Fruit fly (Drosophila melanogaster): ENCODE results near the gene Ibf2.

Ibf2 gene

DNA sequence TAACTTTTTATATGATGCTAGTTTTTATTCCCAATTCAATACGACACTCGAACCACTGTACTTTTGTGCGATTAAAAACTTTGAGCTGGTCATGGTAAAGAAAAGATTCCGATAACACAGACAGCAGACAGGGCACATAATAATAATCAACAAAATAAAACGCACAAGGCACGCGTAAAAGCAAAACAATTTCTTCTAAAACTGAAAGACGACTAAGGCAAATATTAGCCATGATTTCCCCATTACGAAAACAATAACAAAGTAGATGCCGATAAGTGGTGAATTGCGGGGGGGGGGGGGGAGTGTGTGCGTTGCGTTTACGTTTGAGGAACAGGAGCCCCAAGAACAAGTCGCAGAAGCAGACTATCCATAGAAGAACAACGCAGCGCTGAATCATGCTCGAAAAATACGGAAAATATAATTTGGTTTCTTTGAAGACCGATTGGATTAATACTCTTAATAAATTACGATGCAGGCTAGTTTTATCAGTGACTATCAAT, 23.5 kb downstream of the Ibf2 start (continued):
- no peak for TF ChIP-seq Gug (GFP tag; IDR thresholded peaks at IDR 0.05)
- no peak for TF ChIP-seq vri (GFP tag; optimal IDR thresholded peaks at IDR 0.05)
- TF ChIP-seq salr (GFP tag; optimal IDR thresholded peaks at IDR 0.05): no peak
- TF ChIP-seq fkh (GFP tag; optimal IDR thresholded peaks at IDR 0.05): peak; percentile 60
- no peak for TF ChIP-seq eg (GFP tag; IDR thresholded peaks at IDR 0.05)
- no peak for TF ChIP-seq CG32006 (GFP tag; optimal IDR thresholded peaks at IDR 0.05)
- no peak for TF ChIP-seq fd59A (GFP tag; optimal IDR thresholded peaks at IDR 0.05)
- TF ChIP-seq cyc (GFP tag; optimal IDR thresholded peaks at IDR 0.05): no peak
- TF ChIP-seq Eip93F (GFP tag; optimal IDR thresholded peaks at IDR 0.05): no peak
- no peak for TF ChIP-seq pdm3 (GFP tag; optimal IDR thresholded peaks at IDR 0.05)
- no peak for TF ChIP-seq Lpt (GFP tag; optimal IDR thresholded peaks at IDR 0.05)
- TF ChIP-seq esn (GFP tag; optimal IDR thresholded peaks at IDR 0.05): no peak
- no peak for TF ChIP-seq Sox15 (GFP tag; optimal IDR thresholded peaks at IDR 0.05)
- TF ChIP-seq CG6276 (GFP tag; optimal IDR thresholded peaks at IDR 0.05): no peak
- no peak for TF ChIP-seq fd85E (GFP tag; optimal IDR thresholded peaks at IDR 0.05)
- TF ChIP-seq Eip78C (GFP tag): peak; percentile 5
- no peak for TF ChIP-seq OdsH (GFP tag; optimal IDR thresholded peaks at IDR 0.05)
- no peak for TF ChIP-seq CG34406 (GFP tag; optimal IDR thresholded peaks at IDR 0.05)

DNA sequence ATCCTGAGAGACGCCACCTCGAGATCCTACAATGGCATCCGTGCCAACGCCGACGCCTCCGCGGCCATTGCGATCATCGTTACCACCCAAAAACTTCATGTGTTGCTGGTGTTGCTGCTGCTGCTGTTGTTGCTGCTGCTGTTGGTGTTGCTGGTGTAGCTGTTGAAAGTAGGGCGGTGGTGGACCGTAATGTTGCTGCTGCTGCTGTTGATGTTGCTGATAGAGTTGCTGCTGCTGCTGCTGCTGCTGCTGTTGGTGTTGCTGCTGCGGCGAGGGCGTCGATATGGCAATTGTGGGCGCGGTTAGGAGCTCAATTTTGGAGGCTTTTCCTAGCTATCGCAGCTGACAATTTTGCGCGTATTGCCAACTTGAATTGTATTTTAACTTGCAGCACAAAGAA, 24.5 kb downstream of the Ibf2 start:
- TF ChIP-seq CG1621 (tag; optimal IDR thresholded peaks at IDR 0.05): no peak
- no peak for TF ChIP-seq net (GFP tag; optimal IDR thresholded peaks at IDR 0.05)
- TF ChIP-seq CG32006 (GFP tag; optimal IDR thresholded peaks at IDR 0.05): no peak
- TF ChIP-seq Eip78C (GFP tag): peak; percentile 43
- no peak for TF ChIP-seq CG8119 (GFP tag; IDR thresholded peaks at IDR 0.05)
- no peak for TF ChIP-seq Eip93F (GFP tag; optimal IDR thresholded peaks at IDR 0.05)

DNA sequence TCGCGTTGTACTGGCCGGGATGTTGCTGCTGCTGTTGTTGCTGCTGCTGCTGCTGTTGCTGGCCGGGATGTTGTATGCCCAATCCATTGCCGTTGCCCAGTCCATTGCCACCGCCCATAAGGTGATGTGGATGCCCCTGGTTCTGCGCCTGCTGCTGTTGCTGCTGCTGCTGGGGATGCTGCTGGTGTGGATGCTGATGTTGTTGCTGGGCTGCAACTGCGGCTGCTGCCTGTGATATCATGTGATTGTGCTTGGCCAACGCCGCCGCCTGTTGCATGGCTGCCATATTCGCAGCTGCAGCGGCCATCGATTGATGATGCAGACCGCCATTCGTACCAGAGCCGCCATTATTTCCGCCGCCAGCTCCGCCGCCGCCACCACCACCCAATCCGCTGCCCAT, 26.0 kb downstream of the Ibf2 start:
- TF ChIP-seq fd59A (GFP tag; optimal IDR thresholded peaks at IDR 0.05): no peak

DNA sequence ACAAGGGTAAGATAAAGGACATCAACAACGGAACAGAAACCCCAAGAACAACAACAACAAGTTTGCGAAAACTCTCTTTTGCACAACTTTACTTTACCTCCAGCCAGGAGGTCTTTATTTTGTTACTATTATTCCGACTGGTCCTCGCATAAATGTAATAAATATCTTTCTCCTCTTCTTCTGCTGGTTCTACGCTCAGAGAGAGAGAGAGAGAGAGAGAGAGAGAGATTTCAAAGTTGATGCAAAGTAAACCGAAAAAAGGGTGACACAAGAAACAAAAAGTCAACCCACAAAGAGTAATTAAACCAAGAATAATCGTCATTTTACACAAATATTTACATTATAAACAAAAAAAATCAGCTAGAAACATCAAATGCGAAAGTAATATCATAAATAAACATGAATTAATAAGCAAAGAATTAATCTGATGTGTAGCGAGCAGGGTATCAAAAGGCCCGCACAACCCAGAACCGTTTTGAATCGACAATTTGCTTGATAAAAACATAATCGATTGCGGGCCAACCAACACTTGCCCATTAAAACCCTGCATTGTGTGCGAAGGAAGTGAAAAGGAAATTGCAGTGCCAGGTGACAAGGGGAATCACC, 28.2 kb downstream of the Ibf2 start:
- TF ChIP-seq CG6792 (GFP tag; optimal IDR thresholded peaks at IDR 0.05) (peak; percentile 59), CG3032 (tag; optimal IDR thresholded peaks at IDR 0.05) (peak; percentile 48), svp (GFP tag) (peak; percentile 89), Ets96B (tag; optimal IDR thresholded peaks at IDR 0.05) (peak; percentile 70), CG6808 (GFP tag; optimal IDR thresholded peaks at IDR 0.05) (peak; percentile 30), dac (GFP tag; optimal IDR thresholded peaks at IDR 0.05) (no peak), Eip93F (GFP tag; optimal IDR thresholded peaks at IDR 0.05) (no peak), Eip78C (GFP tag) (peak; percentile 89), CG8119 (GFP tag; IDR thresholded peaks at IDR 0.05) (peak; percentile 47; the same call in 1 of the 3 replicates), CG34406 (GFP tag; optimal IDR thresholded peaks at IDR 0.05) (peak; percentile 59), Hr4 (GFP tag; optimal IDR thresholded peaks at IDR 0.05) (peak; percentile 1), CG11902 (GFP tag; optimal IDR thresholded peaks at IDR 0.05) (no peak), Eip75B (GFP tag; optimal IDR thresholded peaks at IDR 0.05) (peak; percentile 65), Sox15 (GFP tag; optimal IDR thresholded peaks at IDR 0.05) (peak; percentile 21), achi (GFP tag; optimal IDR thresholded peaks at IDR 0.05) (peak; percentile 55), net (GFP tag; optimal IDR thresholded peaks at IDR 0.05) (peak; percentile 49), vri (GFP tag; optimal IDR thresholded peaks at IDR 0.05) (no peak), Ets21C (GFP tag; optimal IDR thresholded peaks at IDR 0.05) (peak; percentile 26), Sox14 (GFP tag; optimal IDR thresholded peaks at IDR 0.05) (peak; percentile 76), CG8632 (GFP tag; optimal IDR thresholded peaks at IDR 0.05) (peak; percentile 37), CG6276 (GFP tag; optimal IDR thresholded peaks at IDR 0.05) (no peak), esn (GFP tag; optimal IDR thresholded peaks at IDR 0.05) (peak; percentile 70), Lpt (GFP tag; optimal IDR thresholded peaks at IDR 0.05) (peak; percentile 15), topi (GFP tag; optimal IDR thresholded peaks at IDR 0.05) (peak; percentile 65), CG4318 (GFP tag; optimal IDR thresholded peaks at IDR 0.05) (no peak), CG6854 (GFP tag; optimal IDR thresholded peaks at IDR 0.05) (peak; percentile 35), CG1621 (tag; optimal IDR thresholded peaks at IDR 0.05) (peak; percentile 37), fd85E (GFP tag; optimal IDR thresholded peaks at IDR 0.05) (no peak), cyc (GFP tag; optimal IDR thresholded peaks at IDR 0.05) (peak; percentile 53), OdsH (GFP tag; optimal IDR thresholded peaks at IDR 0.05) (peak; percentile 57), CG16779 (tag; optimal IDR thresholded peaks at IDR 0.05) (no peak), Met (GFP tag; optimal IDR thresholded peaks at IDR 0.05) (peak; percentile 67), Blimp-1 (GFP tag; optimal IDR thresholded peaks at IDR 0.05) (no peak), CG6163 (GFP tag; IDR thresholded peaks at IDR 0.05) (peak; percentile 65; the same call in 2 of the 3 replicates), Hr39 (GFP tag; optimal IDR thresholded peaks at IDR 0.05) (peak; percentile 53), CG11294 (GFP tag; IDR thresholded peaks at IDR 0.05) (no peak), eg (GFP tag; IDR thresholded peaks at IDR 0.05) (0 out of 3 replicates have a peak, but pooled peaks have one; percentile 9)
